Fruit fly (Drosophila melanogaster) whole organism, embryonic: ENCODE data around the gene Orp8.

Source experiments
- Abd-B ChIP-seq: fragments of 200-800 bp; sonication (Bioruptor generic); optimal IDR thresholded peaks from 2 replicates; lab custom pipeline; 2018; ENCODE audit warnings: missing biosample characterization, mild to moderate bottlenecking, missing genetic modification characterization, moderate library complexity
- Antp ChIP-seq: fragments of 200-800 bp; sonication (Bioruptor generic); optimal IDR thresholded peaks from 3 replicates; lab custom pipeline; 2016; ENCODE audit warnings: missing biosample characterization, missing genetic modification characterization
- Atf3 ChIP-seq: fragments of 200-800 bp; sonication (Bioruptor generic); optimal IDR thresholded peaks from 3 replicates; lab custom pipeline; 2016; ENCODE audit warnings: missing biosample characterization, missing genetic modification characterization
- CG10147 ChIP-seq: fragments of 200-800 bp; sonication (Bioruptor generic); optimal IDR thresholded peaks from 2 replicates; lab custom pipeline; 2019; ENCODE audit warnings: missing biosample characterization, mild to moderate bottlenecking, missing genetic modification characterization, moderate library complexity
- CG10565 ChIP-seq: fragments of 200-800 bp; sonication (Bioruptor generic); optimal IDR thresholded peaks from 3 replicates; lab custom pipeline; 2016; ENCODE audit warnings: missing biosample characterization, mild to moderate bottlenecking, missing genetic modification characterization
- CG10654 ChIP-seq: fragments of 200-800 bp; sonication (Bioruptor generic); optimal IDR thresholded peaks from 2 replicates; lab custom pipeline; 2016; ENCODE audit warnings: missing biosample characterization, missing genetic modification characterization
- CG11456 ChIP-seq: fragments of 200-800 bp; sonication (Bioruptor generic); IDR thresholded peaks from 3 replicates; pipeline ENCODE4 v1.3.6; 2022; ENCODE audit warnings: missing biosample characterization, missing genetic modification characterization
- CG11504 ChIP-seq: fragments of 200-800 bp; sonication (Bioruptor generic); optimal IDR thresholded peaks from 3 replicates; lab custom pipeline; 2019; ENCODE audit warnings: missing biosample characterization, mild to moderate bottlenecking, missing genetic modification characterization, moderate library complexity
- CG11695 ChIP-seq: fragments of 200-800 bp; sonication (Bioruptor generic); IDR thresholded peaks from 3 replicates; pipeline ENCODE4 v1.3.6; 2022; ENCODE audit warnings: missing biosample characterization, missing genetic modification characterization
- CG1233 ChIP-seq: fragments of 200-800 bp; sonication (Bioruptor generic); optimal IDR thresholded peaks from 4 replicates; lab custom pipeline; 2018; ENCODE audit warnings: missing biosample characterization, mild to moderate bottlenecking, missing genetic modification characterization
- CG14050 ChIP-seq: fragments of 200-800 bp; sonication (Bioruptor generic); IDR thresholded peaks from 3 replicates; pipeline ENCODE4 v1.3.6; 2022; ENCODE audit warnings: missing biosample characterization, missing genetic modification characterization
- CG14860 ChIP-seq: fragments of 200-800 bp; sonication (Bioruptor generic); IDR thresholded peaks from 3 replicates; pipeline ENCODE4 v1.3.6; 2022; ENCODE audit warnings: missing biosample characterization, missing genetic modification characterization; ENCODE audit not compliant: partially characterized antibody
- CG15269 ChIP-seq: fragments of 200-800 bp; sonication (Bioruptor generic); optimal IDR thresholded peaks from 2 replicates; lab custom pipeline; 2018; ENCODE audit warnings: missing biosample characterization, mild to moderate bottlenecking, missing genetic modification characterization, moderate library complexity
- CG17186 ChIP-seq: fragments of 200-800 bp; sonication (Bioruptor generic); optimal IDR thresholded peaks from 3 replicates; lab custom pipeline; 2017; ENCODE audit warnings: missing biosample characterization, missing genetic modification reagents, missing genetic modification characterization
- CG3847 ChIP-seq: fragments of 200-800 bp; sonication (Bioruptor generic); IDR thresholded peaks from 2 replicates; pipeline ENCODE4 v1.3.6; 2022; ENCODE audit warnings: missing biosample characterization, missing genetic modification characterization
- CG4360 ChIP-seq: fragments of 200-800 bp; sonication (Bioruptor generic); IDR thresholded peaks from 2 replicates; pipeline ENCODE4 v1.3.6; 2022; ENCODE audit warnings: missing biosample characterization, missing genetic modification characterization
- CG4707 ChIP-seq: fragments of 200-800 bp; sonication (Bioruptor generic); optimal IDR thresholded peaks from 2 replicates; lab custom pipeline; 2018; ENCODE audit warnings: missing biosample characterization, mild to moderate bottlenecking, missing genetic modification characterization, moderate library complexity
- CG5245 ChIP-seq: fragments of 200-800 bp; sonication (Bioruptor generic); optimal IDR thresholded peaks from 3 replicates; lab custom pipeline; 2016; ENCODE audit warnings: missing biosample characterization, missing genetic modification characterization
- CG6175 ChIP-seq: fragments of 200-800 bp; sonication (Bioruptor generic); IDR thresholded peaks from 3 replicates; pipeline ENCODE4 v1.3.6; 2022; ENCODE audit warnings: missing biosample characterization, missing genetic modification characterization
- CG8281 ChIP-seq: fragments of 200-800 bp; sonication (Bioruptor generic); optimal IDR thresholded peaks from 2 replicates; lab custom pipeline; 2018; ENCODE audit warnings: missing biosample characterization, mild to moderate bottlenecking, missing genetic modification characterization, moderate library complexity
- CG8290 ChIP-seq, 3 experiments: fragments of 200-800 bp; sonication (Bioruptor generic); optimal IDR thresholded peaks; 2 replicates each; lab custom pipeline; 2016 to 2019; ENCODE audit warnings: missing biosample characterization in 3 of 3, missing genetic modification characterization in 3 of 3, mild to moderate bottlenecking in 2 of 3, moderate library complexity in 1 of 3
- CrebB ChIP-seq: fragments of 200-800 bp; sonication (Bioruptor generic); optimal IDR thresholded peaks from 3 replicates; lab custom pipeline; 2018; ENCODE audit warnings: missing biosample characterization, mild to moderate bottlenecking, missing genetic modification characterization
- Dad ChIP-seq: fragments of 200-800 bp; sonication (Bioruptor generic); optimal IDR thresholded peaks from 3 replicates; lab custom pipeline; 2016; ENCODE audit warnings: missing biosample characterization, missing genetic modification characterization
- E2f2 ChIP-seq: fragments of 200-800 bp; sonication (Bioruptor generic); IDR thresholded peaks from 2 replicates; pipeline ENCODE4 v1.3.6; 2022; ENCODE audit warnings: missing biosample characterization, missing genetic modification characterization
- Hr39 ChIP-seq: fragments of >200 bp; optimal IDR thresholded peaks from 2 replicates; lab custom pipeline; 2017
- Jarid2 ChIP-seq: fragments of 200-800 bp; sonication (Bioruptor generic); optimal IDR thresholded peaks from 3 replicates; lab custom pipeline; 2017; ENCODE audit warnings: mild to moderate bottlenecking, missing biosample characterization, missing genetic modification reagents, missing genetic modification characterization
- Kr ChIP-seq: fragments of 200-800 bp; sonication (Bioruptor generic); optimal IDR thresholded peaks from 2 replicates; lab custom pipeline; 2017; ENCODE audit warnings: missing biosample characterization, mild to moderate bottlenecking, missing genetic modification characterization
- Lim3 ChIP-seq: fragments of 200-800 bp; sonication (Bioruptor generic); IDR thresholded peaks from 2 replicates; pipeline ENCODE4 v1.3.6; 2022; ENCODE audit warnings: missing biosample characterization, missing genetic modification characterization
- Lpt ChIP-seq: fragments of >200 bp; optimal IDR thresholded peaks from 2 replicates; lab custom pipeline; 2018; ENCODE audit warnings: missing biosample characterization, missing genetic modification characterization
- MTF-1 ChIP-seq: fragments of 200-800 bp; sonication (Bioruptor generic); optimal IDR thresholded peaks from 2 replicates; lab custom pipeline; 2018; ENCODE audit warnings: missing biosample characterization, mild to moderate bottlenecking, missing genetic modification characterization, borderline replicate concordance
- Meics ChIP-seq: fragments of 200-800 bp; sonication (Bioruptor generic); optimal IDR thresholded peaks from 2 replicates; lab custom pipeline; 2017; ENCODE audit warnings: missing biosample characterization, mild to moderate bottlenecking, missing genetic modification characterization
- Stat92E ChIP-seq, 3 experiments: fragments of >200 bp in 2 of 3; fragments of 200-800 bp in 1 of 3; sonication (Bioruptor generic) in 1 of 3; optimal IDR thresholded peaks; 2 replicates each; lab custom pipeline; 2017 to 2019; ENCODE audit warnings: missing biosample characterization in 3 of 3, missing genetic modification characterization in 3 of 3, mild to moderate bottlenecking in 1 of 3, moderate library complexity in 1 of 3
- bab2 ChIP-seq: fragments of 200-800 bp; sonication (Bioruptor generic); optimal IDR thresholded peaks from 2 replicates; lab custom pipeline; 2016; ENCODE audit warnings: missing biosample characterization, missing genetic modification characterization
- bowl ChIP-seq: fragments of 200-800 bp; sonication (Bioruptor generic); IDR thresholded peaks from 2 replicates; pipeline ENCODE4 v1.3.6; 2022; ENCODE audit warnings: missing biosample characterization, missing genetic modification characterization
- crc ChIP-seq: fragments of 200-800 bp; sonication (Bioruptor generic); optimal IDR thresholded peaks from 2 replicates; lab custom pipeline; 2016; ENCODE audit warnings: missing biosample characterization, missing genetic modification characterization
- da ChIP-seq: fragments of 200-800 bp; sonication (Bioruptor generic); optimal IDR thresholded peaks from 2 replicates; lab custom pipeline; 2016; ENCODE audit warnings: missing biosample characterization, missing genetic modification characterization
- danr ChIP-seq: fragments of 200-800 bp; sonication (Bioruptor generic); IDR thresholded peaks from 2 replicates; pipeline ENCODE4 v1.3.6; 2022; ENCODE audit warnings: missing biosample characterization, missing genetic modification characterization
- fu2 ChIP-seq: fragments of 200-800 bp; sonication (Bioruptor generic); optimal IDR thresholded peaks from 2 replicates; lab custom pipeline; 2016; ENCODE audit warnings: missing biosample characterization, missing genetic modification characterization
- her ChIP-seq: fragments of 200-800 bp; sonication (Bioruptor generic); optimal IDR thresholded peaks from 2 replicates; lab custom pipeline; 2016; ENCODE audit warnings: missing biosample characterization, missing genetic modification characterization
- ken ChIP-seq: fragments of 200-800 bp; sonication (Bioruptor generic); IDR thresholded peaks from 3 replicates; pipeline ENCODE4 v1.3.6; 2022; ENCODE audit warnings: missing biosample characterization, missing genetic modification characterization
- klu ChIP-seq: fragments of 200-800 bp; sonication (Bioruptor generic); IDR thresholded peaks from 2 replicates; pipeline ENCODE4 v1.3.6; 2022; ENCODE audit warnings: missing biosample characterization, missing genetic modification characterization
- maf-S ChIP-seq: fragments of 200-800 bp; sonication (Bioruptor generic); optimal IDR thresholded peaks from 2 replicates; lab custom pipeline; 2016; ENCODE audit warnings: missing biosample characterization, missing genetic modification characterization
- nmo ChIP-seq: fragments of 200-800 bp; sonication (Bioruptor generic); optimal IDR thresholded peaks from 2 replicates; lab custom pipeline; 2018; ENCODE audit warnings: missing biosample characterization, mild to moderate bottlenecking, missing genetic modification characterization, moderate library complexity
- run ChIP-seq: fragments of 200-800 bp; sonication (Bioruptor generic); optimal IDR thresholded peaks from 3 replicates; lab custom pipeline; 2018; ENCODE audit warnings: missing biosample characterization, mild to moderate bottlenecking, missing genetic modification characterization
- salm ChIP-seq: fragments of 200-800 bp; sonication (Bioruptor generic); optimal IDR thresholded peaks from 2 replicates; lab custom pipeline; 2018; ENCODE audit warnings: missing biosample characterization, mild to moderate bottlenecking, missing genetic modification characterization
- shn ChIP-seq: fragments of 200-800 bp; sonication (Bioruptor generic); optimal IDR thresholded peaks from 3 replicates; lab custom pipeline; 2016; ENCODE audit warnings: missing biosample characterization, missing genetic modification characterization
- so ChIP-seq: fragments of 200-800 bp; sonication (Bioruptor generic); IDR thresholded peaks from 3 replicates; pipeline ENCODE4 v1.3.6; 2022; ENCODE audit warnings: missing biosample characterization, missing genetic modification characterization
- sqz ChIP-seq: fragments of 200-800 bp; sonication (Bioruptor generic); optimal IDR thresholded peaks from 3 replicates; lab custom pipeline; 2018; ENCODE audit warnings: missing biosample characterization, mild to moderate bottlenecking, missing genetic modification characterization
- wek ChIP-seq: fragments of 200-800 bp; sonication (Bioruptor generic); optimal IDR thresholded peaks from 3 replicates; lab custom pipeline; 2018; ENCODE audit warnings: missing biosample characterization, mild to moderate bottlenecking, missing genetic modification characterization, moderate library complexity
- wor ChIP-seq: fragments of 200-800 bp; sonication (Bioruptor generic); IDR thresholded peaks from 2 replicates; pipeline ENCODE4 v1.3.6; 2022; ENCODE audit warnings: missing biosample characterization, missing genetic modification characterization

The Orp8 gene

dm6 chr3R:20292030-20292879 is 16.9 kb upstream of the Orp8 start (continued):
- TF ChIP-seq CG4707 (GFP tag; lab: Kevin White, UChicago), result no peak
- no peak for TF ChIP-seq maf-S (GFP tag; lab: Kevin White, UChicago)
- no peak for TF ChIP-seq Abd-B (GFP tag; lab: Kevin White, UChicago)
- TF ChIP-seq klu (GFP tag; lab: Robert Waterston, UW), result no peak
- TF ChIP-seq da (GFP tag; lab: Kevin White, UChicago), result peak; percentile 46
- TF ChIP-seq her (GFP tag; lab: Kevin White, UChicago), result no peak
- TF ChIP-seq CG10565 (GFP tag; lab: Kevin White, UChicago), result no peak
- TF ChIP-seq CG10147 (GFP tag; lab: Kevin White, UChicago), result no peak
- no peak for TF ChIP-seq so (GFP tag; lab: Robert Waterston, UW)
- TF ChIP-seq Kr (GFP tag; lab: Kevin White, UChicago), result peak; percentile 45
- peak; percentile 27 for TF ChIP-seq CG5245 (GFP tag; lab: Kevin White, UChicago)
- no peak for TF ChIP-seq CG14860
- no peak for TF ChIP-seq Jarid2 (GFP tag; lab: Kevin White, UChicago)
- TF ChIP-seq E2f2, result no peak
- TF ChIP-seq salm (tag; lab: Kevin White, UChicago), result no peak
- no peak for TF ChIP-seq CG15269 (tag; lab: Kevin White, UChicago)
- no peak for TF ChIP-seq wor (GFP tag; lab: Robert Waterston, UW)
- 0 out of 3 replicates have a peak, but pooled peaks have one; percentile 36 for TF ChIP-seq CG6175 (GFP tag; lab: Robert Waterston, UW)
- TF ChIP-seq CG17186 (GFP tag; lab: Kevin White, UChicago), result no peak
- TF ChIP-seq CrebB (tag; lab: Kevin White, UChicago), result no peak
- TF ChIP-seq run (tag; lab: Kevin White, UChicago), result no peak
- no peak for TF ChIP-seq CG11456 (GFP tag; lab: Robert Waterston, UW)
- peak; percentile 65 for TF ChIP-seq CG1233 (GFP tag; lab: Kevin White, UChicago)
- TF ChIP-seq Dad (GFP tag; lab: Kevin White, UChicago), result peak; percentile 2
- TF ChIP-seq CG8290 (GFP tag; optimal IDR thresholded peaks at IDR 0.05; lab: Kevin White, UChicago), result peak; percentile 44
- peak in 1 of 2 experiments; percentile 69 for TF ChIP-seq CG8290 (tag; optimal IDR thresholded peaks at IDR 0.05; lab: Kevin White, UChicago)
- TF ChIP-seq Antp, result peak; percentile 58
- no peak for TF ChIP-seq CG11695 (GFP tag; lab: Robert Waterston, UW)
- TF ChIP-seq wek (GFP tag; lab: Kevin White, UChicago), result no peak
- TF ChIP-seq danr (GFP tag; lab: Robert Waterston, UW), result no peak
- TF ChIP-seq CG10654 (GFP tag; lab: Kevin White, UChicago), result peak; percentile 24
- no peak for TF ChIP-seq Stat92E (GFP tag; optimal IDR thresholded peaks at IDR 0.05; lab: Kevin White, UChicago)
- TF ChIP-seq CG3847, result no peak
- no peak for TF ChIP-seq crc (GFP tag; lab: Kevin White, UChicago)
- TF ChIP-seq Meics, result no peak
- no peak for TF ChIP-seq CG14050 (GFP tag; lab: Robert Waterston, UW)
- TF ChIP-seq Atf3 (GFP tag; lab: Kevin White, UChicago), result peak; percentile 51
- peak; percentile 32; the same call in 1 of the 2 replicates for TF ChIP-seq CG4360 (GFP tag; lab: Robert Waterston, UW)
- TF ChIP-seq MTF-1 (GFP tag; lab: Kevin White, UChicago), result no peak
- no peak for TF ChIP-seq Lim3 (GFP tag; lab: Robert Waterston, UW)
- peak; percentile 45 for TF ChIP-seq shn
- TF ChIP-seq CG8281, result no peak
- TF ChIP-seq CG11504 (tag; lab: Kevin White, UChicago), result peak; percentile 71
- TF ChIP-seq ken (GFP tag; lab: Robert Waterston, UW), result peak; percentile 41; the same call in 1 of the 3 replicates
- TF ChIP-seq fu2 (GFP tag; lab: Kevin White, UChicago), result no peak
- TF ChIP-seq bowl, result no peak
- TF ChIP-seq bab2 (GFP tag; lab: Kevin White, UChicago), result peak; percentile 37
- no peak for TF ChIP-seq Lpt (GFP tag; lab: Kevin White, UChicago)
- no peak for TF ChIP-seq sqz (GFP tag; lab: Kevin White, UChicago)
- no peak for TF ChIP-seq Hr39 (lab: Kevin White, UChicago)
- peak; percentile 82 for TF ChIP-seq nmo (GFP tag; lab: Kevin White, UChicago)
